Worm (Caenorhabditis elegans) whole organism, L1 larva: ENCODE results near the gene F54B11.9.

Experiments
- Y116A8C.19 ChIP-seq: sonication (generic microtip); optimal IDR thresholded peaks from 2 replicates; lab custom pipeline; 2016; ENCODE audit warnings: missing compliant biosample characterization, missing genetic modification characterization, borderline replicate concordance
- dsc-1 ChIP-seq: sonication (generic microtip); optimal IDR thresholded peaks from 2 replicates; lab custom pipeline; 2016; ENCODE audit warnings: mild to moderate bottlenecking, missing genetic modification characterization, missing compliant biosample characterization
- efl-1 ChIP-seq, 4 experiments: fragments of 150-350 bp; optimal IDR thresholded peaks in 3 of 4; peaks in 1 of 4; 1 replicate in 1 of 4; 2 replicates in 3 of 4; lab custom pipeline; 2014; ENCODE audit warnings: missing biosample characterization in 2 of 4, missing genetic modification characterization in 2 of 4, missing genetic modification reagents in 2 of 4
- egl-27 ChIP-seq, 2 experiments: fragments of 150-350 bp in 1 of 2; sonication (generic microtip); optimal IDR thresholded peaks; 3 replicates each; lab custom pipeline; 2017 to 2018; ENCODE audit warnings: missing biosample characterization in 2 of 2, missing genetic modification characterization in 2 of 2, missing genetic modification reagents in 2 of 2
- elt-2 ChIP-seq: sonication (generic microtip); optimal IDR thresholded peaks from 2 replicates; lab custom pipeline; 2016; ENCODE audit warnings: missing genetic modification characterization, mild to moderate bottlenecking, inconsistent platforms, missing compliant biosample characterization, missing genetic modification reagents
- ets-5 ChIP-seq: fragments of 200-800 bp; sonication (Bioruptor generic); IDR thresholded peaks from 2 replicates; pipeline ENCODE4 v1.3.6; 2022; ENCODE audit warnings: missing genetic modification characterization, missing compliant biosample characterization
- fkh-4 ChIP-seq: sonication (generic microtip); optimal IDR thresholded peaks from 2 replicates; lab custom pipeline; 2016; ENCODE audit warnings: missing compliant biosample characterization, missing genetic modification characterization, borderline replicate concordance
- fkh-8 ChIP-seq: sonication (generic microtip); optimal IDR thresholded peaks from 2 replicates; lab custom pipeline; 2016; ENCODE audit warnings: mild to moderate bottlenecking, missing genetic modification characterization, missing compliant biosample characterization
- hlh-17 ChIP-seq: fragments of 200-800 bp; sonication (Bioruptor generic); optimal IDR thresholded peaks from 2 replicates; lab custom pipeline; 2018; ENCODE audit warnings: missing genetic modification characterization, mild to moderate bottlenecking, missing compliant biosample characterization, moderate library complexity, borderline replicate concordance
- irx-1 ChIP-seq: sonication (generic microtip); optimal IDR thresholded peaks from 2 replicates; lab custom pipeline; 2016; ENCODE audit warnings: missing genetic modification characterization, missing compliant biosample characterization
- isw-1 ChIP-seq: fragments of 200-800 bp; sonication (Bioruptor generic); IDR thresholded peaks from 2 replicates; pipeline ENCODE4 v1.3.6; 2022; ENCODE audit warnings: missing genetic modification characterization, missing compliant biosample characterization
- jun-1 ChIP-seq: fragments of 150-350 bp; optimal IDR thresholded peaks from 2 replicates; lab custom pipeline; 2014; ENCODE audit warnings: missing biosample characterization, missing genetic modification reagents, missing genetic modification characterization
- lin-14 ChIP-seq: fragments of 200-800 bp; sonication (Bioruptor generic); optimal IDR thresholded peaks from 2 replicates; lab custom pipeline; 2018; ENCODE audit warnings: mild to moderate bottlenecking, missing genetic modification characterization, moderate library complexity, missing compliant biosample characterization
- lin-15B ChIP-seq: fragments of 150-350 bp; sonication (generic microtip); optimal IDR thresholded peaks from 3 replicates; lab custom pipeline; 2014; ENCODE audit warnings: missing biosample characterization, missing genetic modification characterization
- lin-35 ChIP-seq, 2 experiments: fragments of 150-350 bp; optimal IDR thresholded peaks; 2 replicates each; lab custom pipeline; 2014; ENCODE audit warnings: missing biosample characterization in 2 of 2, missing genetic modification characterization in 2 of 2, missing genetic modification reagents in 2 of 2
- lin-39 ChIP-seq: fragments of 150-350 bp; optimal IDR thresholded peaks from 2 replicates; lab custom pipeline; 2014; ENCODE audit warnings: missing biosample characterization, missing genetic modification reagents, missing genetic modification characterization
- lsy-2 ChIP-seq, 2 experiments: fragments of 150-350 bp; optimal IDR thresholded peaks; 2 replicates each; lab custom pipeline; 2014; ENCODE audit warnings: missing biosample characterization in 2 of 2, missing genetic modification characterization in 2 of 2
- mdl-1 ChIP-seq, 2 experiments: fragments of 150-350 bp; optimal IDR thresholded peaks; 2 replicates each; lab custom pipeline; 2014 to 2017; ENCODE audit warnings: missing biosample characterization in 2 of 2, missing genetic modification characterization in 2 of 2, inconsistent platforms in 1 of 2
- mef-2 ChIP-seq: fragments of 150-350 bp; optimal IDR thresholded peaks from 2 replicates; lab custom pipeline; 2014; ENCODE audit warnings: missing biosample characterization, missing genetic modification characterization
- mep-1 ChIP-seq: fragments of 150-350 bp; optimal IDR thresholded peaks from 2 replicates; lab custom pipeline; 2014; ENCODE audit warnings: missing biosample characterization, missing genetic modification characterization
- nhr-11 ChIP-seq: fragments of 150-350 bp; optimal IDR thresholded peaks from 2 replicates; lab custom pipeline; 2014; ENCODE audit warnings: missing biosample characterization, missing genetic modification characterization
- nhr-19 ChIP-seq: fragments of 200-800 bp; sonication (Bioruptor generic); conservative IDR thresholded peaks from 2 replicates; pipeline ENCODE4 v1.3.6; 2022; ENCODE audit warnings: missing genetic modification characterization, missing compliant biosample characterization
- nhr-20 ChIP-seq: sonication (generic microtip); optimal IDR thresholded peaks from 2 replicates; lab custom pipeline; 2016; ENCODE audit warnings: mild to moderate bottlenecking, missing genetic modification characterization, missing compliant biosample characterization
- nhr-47 ChIP-seq: sonication (generic microtip); optimal IDR thresholded peaks from 2 replicates; lab custom pipeline; 2016; ENCODE audit warnings: mild to moderate bottlenecking, missing genetic modification characterization, moderate library complexity, missing compliant biosample characterization
- nhr-71 ChIP-seq: sonication (generic microtip); optimal IDR thresholded peaks from 2 replicates; lab custom pipeline; 2016; ENCODE audit warnings: mild to moderate bottlenecking, missing genetic modification characterization, moderate library complexity, missing compliant biosample characterization
- nhr-77 ChIP-seq: fragments of 150-350 bp; optimal IDR thresholded peaks from 2 replicates; lab custom pipeline; 2014; ENCODE audit warnings: missing biosample characterization, missing genetic modification characterization
- nhr-84 ChIP-seq: sonication (generic microtip); optimal IDR thresholded peaks from 2 replicates; lab custom pipeline; 2017; ENCODE audit warnings: missing biosample characterization, missing genetic modification characterization
- nhr-85 ChIP-seq: sonication (generic microtip); peaks from one replicate; lab custom pipeline; 2016; ENCODE audit warnings: missing genetic modification characterization, inconsistent platforms, missing compliant biosample characterization
- nhr-90 ChIP-seq: sonication (generic microtip); optimal IDR thresholded peaks from 2 replicates; lab custom pipeline; 2016; ENCODE audit warnings: mild to moderate bottlenecking, missing genetic modification characterization, missing compliant biosample characterization; ENCODE audit not compliant: poor library complexity
- rnt-1 ChIP-seq: sonication (generic microtip); optimal IDR thresholded peaks from 2 replicates; lab custom pipeline; 2016; ENCODE audit warnings: mild to moderate bottlenecking, missing genetic modification characterization, moderate library complexity, missing compliant biosample characterization
- skn-1 ChIP-seq: fragments of 150-350 bp; optimal IDR thresholded peaks from 2 replicates; lab custom pipeline; 2014; ENCODE audit warnings: missing biosample characterization, missing genetic modification characterization
- snu-23 ChIP-seq: sonication (generic microtip); optimal IDR thresholded peaks from 2 replicates; lab custom pipeline; 2016; ENCODE audit warnings: missing genetic modification characterization, missing compliant biosample characterization
- swsn-7 ChIP-seq: sonication (generic microtip); optimal IDR thresholded peaks from 2 replicates; lab custom pipeline; 2016; ENCODE audit warnings: missing genetic modification characterization, missing compliant biosample characterization
- tbx-2 ChIP-seq: sonication (generic microtip); optimal IDR thresholded peaks from 2 replicates; lab custom pipeline; 2016; ENCODE audit warnings: missing genetic modification characterization, missing compliant biosample characterization
- unc-98 ChIP-seq: fragments of 200-800 bp; sonication (Bioruptor generic); IDR thresholded peaks from 2 replicates; pipeline ENCODE4 v1.3.6; 2022; ENCODE audit warnings: missing genetic modification characterization, missing compliant biosample characterization
- ztf-11 ChIP-seq, 2 experiments: sonication (generic microtip); optimal IDR thresholded peaks; 2 replicates each; lab custom pipeline; 2016 to 2017; ENCODE audit warnings: missing genetic modification characterization in 2 of 2, missing biosample characterization in 1 of 2, missing compliant biosample characterization in 1 of 2

Gene F54B11.9

DNA sequence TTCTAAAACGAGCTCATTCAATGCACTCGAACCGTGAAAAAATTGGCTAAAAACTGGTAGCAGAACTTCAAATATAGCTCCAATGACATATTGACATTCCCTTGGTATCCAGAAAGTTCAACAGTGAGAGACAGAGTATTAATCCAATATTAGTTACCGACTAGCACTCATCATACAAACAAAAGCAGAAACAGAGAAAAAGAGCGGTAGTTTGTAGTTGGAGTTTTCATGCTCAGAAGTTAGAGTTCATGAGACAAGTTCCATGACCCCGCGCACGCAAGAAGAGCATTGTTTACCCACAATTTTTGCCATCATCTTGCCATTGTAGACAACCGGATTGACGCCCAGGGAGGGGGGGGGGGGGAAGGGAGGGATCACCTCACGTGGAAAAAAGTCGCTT is 48.9 kb downstream of the F54B11.9 start:
- TF ChIP-seq rnt-1 (tag; lab: Kevin White, UChicago), result no peak
- TF ChIP-seq nhr-85 (tag; lab: Kevin White, UChicago), result peak; percentile 4
- TF ChIP-seq, all 84 proteins: peak for 1

DNA sequence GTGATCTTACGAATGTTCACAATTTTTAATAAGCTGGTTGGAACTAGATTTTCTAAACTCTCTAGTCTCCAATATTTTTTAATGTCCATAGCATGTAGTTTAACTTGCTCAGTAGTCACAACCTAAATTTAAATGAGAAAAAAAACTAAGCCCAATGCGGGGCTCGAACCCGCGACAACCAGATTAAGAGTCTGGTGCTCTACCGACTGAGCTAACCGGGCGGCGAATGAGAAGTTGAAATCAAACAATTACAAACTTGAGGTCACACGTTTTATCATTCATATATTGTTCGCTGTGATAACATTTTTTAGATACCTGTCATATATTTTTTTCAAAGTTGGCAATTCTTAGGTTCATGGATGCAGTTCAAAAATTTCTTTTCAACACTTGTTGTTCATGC is 50.4 kb downstream of the F54B11.9 start:
- TF ChIP-seq Y116A8C.19 (no peak), elt-2 (tag; lab: Kevin White, UChicago) (no peak), lsy-2 (tag; optimal IDR thresholded peaks at IDR 0.05; lab: Kevin White, UChicago) (no peak), fkh-8 (no peak), lin-15B (no peak), dsc-1 (peak; percentile 22), lin-39 (tag; lab: Kevin White, UChicago) (no peak), jun-1 (no peak), swsn-7 (tag; lab: Kevin White, UChicago) (no peak), skn-1 (tag; lab: Kevin White, UChicago) (no peak), nhr-71 (tag; lab: Kevin White, UChicago) (peak; percentile 34), tbx-2 (no peak), rnt-1 (tag; lab: Kevin White, UChicago) (peak; percentile 10), efl-1 (optimal IDR thresholded peaks at IDR 0.05; lab: Kevin White, UChicago) (no peak), efl-1 (GFP tag; optimal IDR thresholded peaks at IDR 0.05 in 1 of 2; lab: Kevin White, UChicago) (peak in 1 of 2 experiments; percentile 71), lin-35 (GFP tag; optimal IDR thresholded peaks at IDR 0.05; lab: Kevin White, UChicago) (peak in 1 of 2 experiments; percentile 14), nhr-77 (tag; lab: Kevin White, UChicago) (no peak), nhr-20 (peak; percentile 11), mef-2 (no peak), nhr-47 (tag; lab: Kevin White, UChicago) (peak; percentile 0), irx-1 (tag; lab: Kevin White, UChicago) (no peak), nhr-11 (tag; lab: Kevin White, UChicago) (no peak), nhr-90 (tag; lab: Kevin White, UChicago) (peak; percentile 26), nhr-84 (tag; lab: Kevin White, UChicago) (no peak), ets-5 (no peak), nhr-19 (GFP tag; lab: Robert Waterston, UW) (0 out of 2 replicates have a peak, but pooled peaks have one; percentile 17), lin-14 (GFP tag; lab: Kevin White, UChicago) (no peak), egl-27 (tag; optimal IDR thresholded peaks at IDR 0.05; lab: Kevin White, UChicago) (no peak), hlh-17 (GFP tag; lab: Kevin White, UChicago) (no peak), isw-1 (no peak), unc-98 (GFP tag; lab: Robert Waterston, UW) (no peak), fkh-4 (tag; lab: Kevin White, UChicago) (no peak), mep-1 (tag; lab: Kevin White, UChicago) (no peak), nhr-85 (tag; lab: Kevin White, UChicago) (no peak), mdl-1 (tag; optimal IDR thresholded peaks at IDR 0.05; lab: Kevin White, UChicago) (no peak), snu-23 (GFP tag; lab: Kevin White, UChicago) (peak; percentile 21), ztf-11 (tag; optimal IDR thresholded peaks at IDR 0.05; lab: Kevin White, UChicago) (no peak)
